Worm (Caenorhabditis elegans): ENCODE measurements around the gene dnj-20.

- TF ChIP-seq elt-1 (tag; optimal IDR thresholded peaks at IDR 0.05; ENCODE audit: borderline replicate concordance, insufficient read depth) (no peak), elt-3 (tag; optimal IDR thresholded peaks at IDR 0.05) (no peak), nhr-12 (tag; optimal IDR thresholded peaks at IDR 0.05) (no peak), lsy-2 (tag; optimal IDR thresholded peaks at IDR 0.05) (no peak), drap-1 (GFP tag; optimal IDR thresholded peaks at IDR 0.05) (no peak), snpc-4 (tag; optimal IDR thresholded peaks at IDR 0.05) (no peak), ztf-11 (tag; optimal IDR thresholded peaks at IDR 0.05) (no peak)
Observed at ce11 chrII:9649191-9649590, 25.2 kb upstream of the dnj-20 start, which contains the start of gene ZK1307.9.
